Worm (Caenorhabditis elegans) whole organism, L1 larva: ENCODE data around the gene F20E11.18.
A peak's percentile ranks its signal among the peaks of the same experiment; 100 is the strongest.
"Not testable (repeated sequence)": the region's sequence is repeated elsewhere in the genome, so short reads cannot be mapped to it uniquely, and the experiment has no call there.

Experiments used
- C04F5.9 ChIP-seq: sonication (generic microtip); optimal IDR thresholded peaks from 2 replicates; lab custom pipeline; 2016; ENCODE audit warnings: missing genetic modification characterization, missing compliant biosample characterization
- C34B4.2 ChIP-seq: sonication (generic microtip); optimal IDR thresholded peaks from 2 replicates; lab custom pipeline; 2017; ENCODE audit warnings: mild to moderate bottlenecking, missing genetic modification characterization, missing compliant biosample characterization
- Y116A8C.19 ChIP-seq: sonication (generic microtip); optimal IDR thresholded peaks from 2 replicates; lab custom pipeline; 2016; ENCODE audit warnings: missing compliant biosample characterization, missing genetic modification characterization, borderline replicate concordance
- aly-2 ChIP-seq: fragments of 150-350 bp; optimal IDR thresholded peaks from 2 replicates; lab custom pipeline; 2014; ENCODE audit warnings: missing biosample characterization, missing genetic modification characterization
- ama-1 ChIP-seq: fragments of 150-350 bp; optimal IDR thresholded peaks from 2 replicates; lab custom pipeline; 2014
- ceh-63 ChIP-seq: fragments of 200-800 bp; sonication (Bioruptor generic); optimal IDR thresholded peaks from 2 replicates; lab custom pipeline; 2018; ENCODE audit warnings: mild to moderate bottlenecking, missing genetic modification characterization, missing compliant biosample characterization
- ceh-88 ChIP-seq: fragments of 200-800 bp; sonication (Bioruptor generic); IDR thresholded peaks from 2 replicates; pipeline ENCODE4 v1.3.6; 2022; ENCODE audit warnings: missing genetic modification characterization, missing compliant biosample characterization
- ceh-90 ChIP-seq: sonication (generic microtip); optimal IDR thresholded peaks from 2 replicates; lab custom pipeline; 2016; ENCODE audit warnings: missing genetic modification characterization, missing compliant biosample characterization
- efl-1 ChIP-seq, 4 experiments: fragments of 150-350 bp; optimal IDR thresholded peaks in 3 of 4; peaks in 1 of 4; 1 replicate in 1 of 4; 2 replicates in 3 of 4; lab custom pipeline; 2014; ENCODE audit warnings: missing biosample characterization in 2 of 4, missing genetic modification characterization in 2 of 4, missing genetic modification reagents in 2 of 4
- elt-2 ChIP-seq: sonication (generic microtip); optimal IDR thresholded peaks from 2 replicates; lab custom pipeline; 2016; ENCODE audit warnings: missing genetic modification characterization, mild to moderate bottlenecking, inconsistent platforms, missing compliant biosample characterization, missing genetic modification reagents
- elt-3 ChIP-seq, 6 experiments: fragments of 150-350 bp in 1 of 6; sonication (generic microtip); optimal IDR thresholded peaks; 2 replicates each; lab custom pipeline; 2017 to 2018; ENCODE audit warnings: missing biosample characterization in 6 of 6, missing genetic modification characterization in 6 of 6, inconsistent platforms in 1 of 6
- fkh-4 ChIP-seq: sonication (generic microtip); optimal IDR thresholded peaks from 2 replicates; lab custom pipeline; 2016; ENCODE audit warnings: missing compliant biosample characterization, missing genetic modification characterization, borderline replicate concordance
- fos-1 ChIP-seq: fragments of 150-350 bp; optimal IDR thresholded peaks from 2 replicates; lab custom pipeline; 2014; ENCODE audit warnings: missing biosample characterization, missing genetic modification characterization
- hlh-17 ChIP-seq: fragments of 200-800 bp; sonication (Bioruptor generic); optimal IDR thresholded peaks from 2 replicates; lab custom pipeline; 2018; ENCODE audit warnings: missing genetic modification characterization, mild to moderate bottlenecking, missing compliant biosample characterization, moderate library complexity, borderline replicate concordance
- irx-1 ChIP-seq: sonication (generic microtip); optimal IDR thresholded peaks from 2 replicates; lab custom pipeline; 2016; ENCODE audit warnings: missing genetic modification characterization, missing compliant biosample characterization
- isw-1 ChIP-seq: fragments of 200-800 bp; sonication (Bioruptor generic); IDR thresholded peaks from 2 replicates; pipeline ENCODE4 v1.3.6; 2022; ENCODE audit warnings: missing genetic modification characterization, missing compliant biosample characterization
- jun-1 ChIP-seq: fragments of 150-350 bp; optimal IDR thresholded peaks from 2 replicates; lab custom pipeline; 2014; ENCODE audit warnings: missing biosample characterization, missing genetic modification reagents, missing genetic modification characterization
- lin-14 ChIP-seq: fragments of 200-800 bp; sonication (Bioruptor generic); optimal IDR thresholded peaks from 2 replicates; lab custom pipeline; 2018; ENCODE audit warnings: mild to moderate bottlenecking, missing genetic modification characterization, moderate library complexity, missing compliant biosample characterization
- lin-15B ChIP-seq: fragments of 150-350 bp; sonication (generic microtip); optimal IDR thresholded peaks from 3 replicates; lab custom pipeline; 2014; ENCODE audit warnings: missing biosample characterization, missing genetic modification characterization
- lsy-2 ChIP-seq, 2 experiments: fragments of 150-350 bp; optimal IDR thresholded peaks; 2 replicates each; lab custom pipeline; 2014; ENCODE audit warnings: missing biosample characterization in 2 of 2, missing genetic modification characterization in 2 of 2
- mab-9 ChIP-seq: fragments of 200-800 bp; sonication (Bioruptor generic); IDR thresholded peaks from 2 replicates; pipeline ENCODE4 v1.3.6; 2022; ENCODE audit warnings: missing genetic modification reagents, missing genetic modification characterization, missing compliant biosample characterization
- mef-2 ChIP-seq: fragments of 150-350 bp; optimal IDR thresholded peaks from 2 replicates; lab custom pipeline; 2014; ENCODE audit warnings: missing biosample characterization, missing genetic modification characterization
- mep-1 ChIP-seq: fragments of 150-350 bp; optimal IDR thresholded peaks from 2 replicates; lab custom pipeline; 2014; ENCODE audit warnings: missing biosample characterization, missing genetic modification characterization
- nhr-11 ChIP-seq: fragments of 150-350 bp; optimal IDR thresholded peaks from 2 replicates; lab custom pipeline; 2014; ENCODE audit warnings: missing biosample characterization, missing genetic modification characterization
- nhr-19 ChIP-seq: fragments of 200-800 bp; sonication (Bioruptor generic); conservative IDR thresholded peaks from 2 replicates; pipeline ENCODE4 v1.3.6; 2022; ENCODE audit warnings: missing genetic modification characterization, missing compliant biosample characterization
- nhr-47 ChIP-seq: sonication (generic microtip); optimal IDR thresholded peaks from 2 replicates; lab custom pipeline; 2016; ENCODE audit warnings: mild to moderate bottlenecking, missing genetic modification characterization, moderate library complexity, missing compliant biosample characterization
- nhr-71 ChIP-seq: sonication (generic microtip); optimal IDR thresholded peaks from 2 replicates; lab custom pipeline; 2016; ENCODE audit warnings: mild to moderate bottlenecking, missing genetic modification characterization, moderate library complexity, missing compliant biosample characterization
- nhr-76 ChIP-seq: sonication (generic microtip); optimal IDR thresholded peaks from 2 replicates; lab custom pipeline; 2017; ENCODE audit warnings: missing biosample characterization, missing genetic modification characterization
- nhr-84 ChIP-seq: sonication (generic microtip); optimal IDR thresholded peaks from 2 replicates; lab custom pipeline; 2017; ENCODE audit warnings: missing biosample characterization, missing genetic modification characterization
- nhr-90 ChIP-seq: sonication (generic microtip); optimal IDR thresholded peaks from 2 replicates; lab custom pipeline; 2016; ENCODE audit warnings: mild to moderate bottlenecking, missing genetic modification characterization, missing compliant biosample characterization; ENCODE audit not compliant: poor library complexity
- snpc-4 ChIP-seq: fragments of 150-350 bp; optimal IDR thresholded peaks from 2 replicates; lab custom pipeline; 2014; ENCODE audit warnings: missing biosample characterization, missing genetic modification characterization
- swsn-7 ChIP-seq: sonication (generic microtip); optimal IDR thresholded peaks from 2 replicates; lab custom pipeline; 2016; ENCODE audit warnings: missing genetic modification characterization, missing compliant biosample characterization
- tlp-1 ChIP-seq: fragments of 150-350 bp; optimal IDR thresholded peaks from 2 replicates; lab custom pipeline; 2014; ENCODE audit warnings: missing biosample characterization, missing genetic modification characterization

The F20E11.18 gene

ce11 chrV:17469180-17469579 lies 32.8 kb upstream of the F20E11.18 start, which contains the start of gene F20E11.17:
Gene F20E11.17 (minus strand): TSS chrV:17469280.
- TF ChIP-seq snpc-4 (tag; lab: Kevin White, UChicago), result no peak
- TF ChIP-seq fos-1 (tag; lab: Kevin White, UChicago), result no peak
- TF ChIP-seq ceh-90 (tag; lab: Kevin White, UChicago), result no peak
- TF ChIP-seq mab-9 (GFP tag; lab: Robert Waterston, UW), result no peak
- TF ChIP-seq jun-1 (tag; lab: Kevin White, UChicago), result no peak
- no peak for TF ChIP-seq ceh-63 (GFP tag; lab: Kevin White, UChicago)
- no peak for TF ChIP-seq lsy-2 (tag; optimal IDR thresholded peaks at IDR 0.05; lab: Kevin White, UChicago)
- TF ChIP-seq mep-1, result no peak
- TF ChIP-seq nhr-11, result no peak
- no peak for TF ChIP-seq mef-2 (tag; lab: Kevin White, UChicago)
- TF ChIP-seq C04F5.9 (tag; lab: Kevin White, UChicago), result no peak
- TF ChIP-seq fkh-4 (tag; lab: Kevin White, UChicago), result no peak
- TF ChIP-seq nhr-47 (tag; lab: Kevin White, UChicago), result no peak
- no peak for TF ChIP-seq ama-1 (lab: Kevin White, UChicago)
- TF ChIP-seq nhr-19, result no peak
- no peak for TF ChIP-seq nhr-90
- no peak for TF ChIP-seq tlp-1 (tag; lab: Kevin White, UChicago)
- no peak for TF ChIP-seq Y116A8C.19 (tag; lab: Kevin White, UChicago)

ce11 chrV:17467881-17468280 lies 31.5 kb upstream of the F20E11.18 start:
- TF ChIP-seq mep-1 (no peak), efl-1 (optimal IDR thresholded peaks at IDR 0.05; lab: Kevin White, UChicago) (no peak), efl-1 (GFP tag; optimal IDR thresholded peaks at IDR 0.05 in 1 of 2; lab: Kevin White, UChicago) (peak in 1 of 2 experiments; percentile 59)

- TF ChIP-seq tlp-1 (tag; lab: Kevin White, UChicago), result no peak
- TF ChIP-seq nhr-71 (tag; lab: Kevin White, UChicago), result no peak
- no peak for TF ChIP-seq isw-1 (GFP tag; lab: Robert Waterston, UW)
- no peak for TF ChIP-seq nhr-76 (tag; lab: Kevin White, UChicago)
- no peak for TF ChIP-seq ama-1 (lab: Kevin White, UChicago)
- no peak for TF ChIP-seq swsn-7 (tag; lab: Kevin White, UChicago)
- no peak for TF ChIP-seq elt-2 (tag; lab: Kevin White, UChicago)
- TF ChIP-seq ceh-88, result no peak
- TF ChIP-seq, all 84 proteins: peak for 0
Observed at ce11 chrV:17466751-17467150, 30.4 kb upstream of the F20E11.18 start, which contains the start of gene srw-72. Gene srw-72 (plus strand): TSS chrV:17467051.

- not testable (repeated sequence) for TF ChIP-seq efl-1 (optimal IDR thresholded peaks at IDR 0.05; lab: Kevin White, UChicago); efl-1 (GFP tag; optimal IDR thresholded peaks at IDR 0.05 in 1 of 2; lab: Kevin White, UChicago); aly-2 (tag; lab: Kevin White, UChicago); lin-15B (tag; lab: Kevin White, UChicago)
Observed at ce11 chrV:17464278-17464677, 27.9 kb upstream of the F20E11.18 start, which contains the start of gene F20E11.7. Gene F20E11.7 (plus strand): TSS chrV:17464578.

ce11 chrV:17460061-17460460 lies 23.7 kb upstream of the F20E11.18 start, which contains the start of gene srz-48:
Gene srz-48 (minus strand): TSS chrV:17460161.
- TF ChIP-seq elt-3 (tag; optimal IDR thresholded peaks at IDR 0.05; lab: Kevin White, UChicago) (no peak), nhr-84 (tag; lab: Kevin White, UChicago) (no peak), jun-1 (tag; lab: Kevin White, UChicago) (no peak), lin-14 (GFP tag; lab: Kevin White, UChicago) (no peak), irx-1 (no peak), hlh-17 (GFP tag; lab: Kevin White, UChicago) (no peak), fos-1 (tag; lab: Kevin White, UChicago) (no peak), C34B4.2 (tag; lab: Kevin White, UChicago) (no peak)
- TF ChIP-seq, all 84 proteins: peak for 0
